Fruit fly (Drosophila melanogaster): Measurements from ENCODE around the gene mRpL15.

dm6 chr3L:20465941-20466340 lies 29.9 kb upstream of the mRpL15 start, which contains the start of gene CG42764:
- TF ChIP-seq bab1 (GFP tag; optimal IDR thresholded peaks at IDR 0.05) = no peak
- no peak for TF ChIP-seq ovo (GFP tag; optimal IDR thresholded peaks at IDR 0.05)
- TF ChIP-seq CG14711 (tag; optimal IDR thresholded peaks at IDR 0.05) = no peak
